Comparison of ENCODE assay signal across 1 fruit fly cellular context in genomic region chr3L:9696650-9697526, dm6.
A peak's percentile ranks its signal among the peaks of the same experiment; 100 is the strongest.
TF ChIP-seq lines count a peak whose summit lies in the region.

Prps (minus strand) TSS chr3L:9696700.

TF ChIP-seq in whole organism, embryonic, 481 proteins besides CTCF, POLR2A, EP300 and RAD21 (continued from another document and continues in another):
- TF ChIP-seq CG32767 (GFP tag; IDR thresholded peaks at IDR 0.05; lab: Robert Waterston, UW) (0 out of 2 replicates have a peak, but pooled peaks have one; percentile 39), wor (GFP tag; IDR thresholded peaks at IDR 0.05; lab: Robert Waterston, UW) (no peak), CG30403 (GFP tag; optimal IDR thresholded peaks at IDR 0.05; lab: Kevin White, UChicago) (peak; percentile 75), sr (GFP tag; IDR thresholded peaks at IDR 0.05; lab: Robert Waterston, UW) (peak; percentile 69; the same call in 2 of the 3 replicates), vfl (GFP tag; optimal IDR thresholded peaks at IDR 0.05; lab: Kevin White, UChicago) (peak; percentile 64), CG6854 (GFP tag; optimal IDR thresholded peaks at IDR 0.05; lab: Kevin White, UChicago) (peak; percentile 84), CG13287 (GFP tag; IDR thresholded peaks at IDR 0.05; lab: Robert Waterston, UW; ENCODE audit: partially characterized antibody) (peak; percentile 30; the same call in 1 of the 2 replicates), slbo (GFP tag; IDR thresholded peaks at IDR 0.05; lab: Robert Waterston, UW) (peak; percentile 82), gt (GFP tag; IDR thresholded peaks at IDR 0.05; lab: Robert Waterston, UW) (no peak; the same call in 1 of the 2 replicates), wdn (GFP tag; IDR thresholded peaks at IDR 0.05; lab: Robert Waterston, UW) (peak; percentile 48; the same call in 1 of the 2 replicates), klu (GFP tag; IDR thresholded peaks at IDR 0.05; lab: Robert Waterston, UW) (no peak), mirr (GFP tag; optimal IDR thresholded peaks at IDR 0.05; lab: Kevin White, UChicago) (peak; percentile 83), CG15479 (GFP tag; optimal IDR thresholded peaks at IDR 0.05; lab: Kevin White, UChicago) (no peak), lmd (GFP tag; IDR thresholded peaks at IDR 0.05; lab: Robert Waterston, UW) (peak; percentile 80), Rx (GFP tag; IDR thresholded peaks at IDR 0.05; lab: Robert Waterston, UW) (peak; percentile 66), CG14050 (GFP tag; IDR thresholded peaks at IDR 0.05; lab: Robert Waterston, UW) (peak; percentile 71), pros (GFP tag; optimal IDR thresholded peaks at IDR 0.05; lab: Kevin White, UChicago) (peak; percentile 61), pnt (GFP tag; optimal IDR thresholded peaks at IDR 0.05; lab: Kevin White, UChicago) (peak; percentile 74), Doc2 (GFP tag; IDR thresholded peaks at IDR 0.05; lab: Robert Waterston, UW) (no peak), Doc3 (GFP tag; IDR thresholded peaks at IDR 0.05; lab: Robert Waterston, UW; ENCODE audit: partially characterized antibody) (0 out of 3 replicates have a peak, but pooled peaks have one; percentile 32), al (GFP tag; IDR thresholded peaks at IDR 0.05; lab: Robert Waterston, UW) (peak; percentile 64; the same call in 1 of the 2 replicates), z (GFP tag; IDR thresholded peaks at IDR 0.05; lab: Robert Waterston, UW) (no peak), Hand (GFP tag; optimal IDR thresholded peaks at IDR 0.05; lab: Kevin White, UChicago) (peak; percentile 82), bcd (GFP tag; optimal IDR thresholded peaks at IDR 0.05; lab: Kevin White, UChicago) (peak; percentile 68), CG31224 (GFP tag; IDR thresholded peaks at IDR 0.05; lab: Robert Waterston, UW) (peak; percentile 72), CG5180 (GFP tag; optimal IDR thresholded peaks at IDR 0.05; lab: Kevin White, UChicago) (peak; percentile 25), ssp (GFP tag; IDR thresholded peaks at IDR 0.05; lab: Robert Waterston, UW) (peak; percentile 52), ems (GFP tag; optimal IDR thresholded peaks at IDR 0.05; lab: Kevin White, UChicago) (peak; percentile 81), ERR (GFP tag; optimal IDR thresholded peaks at IDR 0.05; lab: Kevin White, UChicago) (peak; percentile 72), CG15514 (GFP tag; optimal IDR thresholded peaks at IDR 0.05; lab: Kevin White, UChicago) (peak; percentile 74), CG16863 (GFP tag; optimal IDR thresholded peaks at IDR 0.05; lab: Kevin White, UChicago) (peak; percentile 70), luna (GFP tag; optimal IDR thresholded peaks at IDR 0.05; lab: Kevin White, UChicago) (peak; percentile 48), CG32772 (GFP tag; IDR thresholded peaks at IDR 0.05; lab: Robert Waterston, UW) (peak; percentile 57), CG6175 (GFP tag; IDR thresholded peaks at IDR 0.05; lab: Robert Waterston, UW) (peak; percentile 77; the same call in 2 of the 3 replicates), PHDP (tag; optimal IDR thresholded peaks at IDR 0.05; lab: Kevin White, UChicago) (peak; percentile 82), otp (GFP tag; IDR thresholded peaks at IDR 0.05; lab: Robert Waterston, UW) (peak; percentile 72; the same call in 2 of the 3 replicates), CG17385 (GFP tag; optimal IDR thresholded peaks at IDR 0.05; lab: Kevin White, UChicago) (peak; percentile 75), CG15696 (tag; optimal IDR thresholded peaks at IDR 0.05; lab: Kevin White, UChicago) (no peak), HmgZ (tag; optimal IDR thresholded peaks at IDR 0.05; lab: Kevin White, UChicago) (peak; percentile 79), HmgD (GFP tag; optimal IDR thresholded peaks at IDR 0.05; lab: Kevin White, UChicago) (no peak), Rfx (GFP tag; IDR thresholded peaks at IDR 0.05; lab: Robert Waterston, UW) (peak; percentile 91), HLH54F (GFP tag; optimal IDR thresholded peaks at IDR 0.05; lab: Kevin White, UChicago) (peak; percentile 49), hkb (optimal IDR thresholded peaks at IDR 0.05; lab: Kevin White, UChicago) (no peak), hkb (GFP tag; IDR thresholded peaks at IDR 0.05; lab: Robert Waterston, UW) (peak; percentile 85), rib (GFP tag; IDR thresholded peaks at IDR 0.05; lab: Robert Waterston, UW) (peak; percentile 65; the same call in 1 of the 2 replicates), CG33557 (GFP tag; optimal IDR thresholded peaks at IDR 0.05; lab: Kevin White, UChicago) (peak; percentile 16), CrebB (tag; optimal IDR thresholded peaks at IDR 0.05; lab: Kevin White, UChicago) (peak; percentile 84), Meics (GFP tag; optimal IDR thresholded peaks at IDR 0.05; lab: Kevin White, UChicago) (peak; percentile 85), CG7987 (GFP tag; optimal IDR thresholded peaks at IDR 0.05; lab: Kevin White, UChicago) (peak; percentile 67), Trl (optimal IDR thresholded peaks at IDR 0.05; lab: Kevin White, UChicago) (peak; percentile 76 to 97), Trl (GFP tag; optimal IDR thresholded peaks at IDR 0.05; lab: Kevin White, UChicago) (peak; percentile 85), CG11695 (GFP tag; IDR thresholded peaks at IDR 0.05; lab: Robert Waterston, UW) (peak; percentile 79), zfh1 (GFP tag; IDR thresholded peaks at IDR 0.05; lab: Robert Waterston, UW) (peak; percentile 92), GATAe (GFP tag; conservative IDR thresholded peaks at IDR 0.05; lab: Robert Waterston, UW) (peak; percentile 49; the same call in 1 of the 2 replicates), Hey (tag; optimal IDR thresholded peaks at IDR 0.05; lab: Kevin White, UChicago) (peak; percentile 59), cwo (GFP tag; optimal IDR thresholded peaks at IDR 0.05; lab: Kevin White, UChicago) (peak; percentile 99), CG43689 (GFP tag; IDR thresholded peaks at IDR 0.05; lab: Robert Waterston, UW) (no peak), odd (GFP tag; optimal IDR thresholded peaks at IDR 0.05; lab: Kevin White, UChicago) (peak; percentile 65), wek (GFP tag; optimal IDR thresholded peaks at IDR 0.05; lab: Kevin White, UChicago) (peak; percentile 42), CG1233 (GFP tag; optimal IDR thresholded peaks at IDR 0.05; lab: Kevin White, UChicago) (peak; percentile 63), Tbp (GFP tag; optimal IDR thresholded peaks at IDR 0.05; lab: Kevin White, UChicago) (no peak), eyg (GFP tag; optimal IDR thresholded peaks at IDR 0.05; lab: Kevin White, UChicago) (peak; percentile 20), insv (GFP tag; optimal IDR thresholded peaks at IDR 0.05; lab: Kevin White, UChicago) (no peak), CG14710 (tag; optimal IDR thresholded peaks at IDR 0.05; lab: Kevin White, UChicago) (peak; percentile 34), CG17328 (GFP tag; IDR thresholded peaks at IDR 0.05; lab: Robert Waterston, UW) (peak; percentile 75), ken (GFP tag; IDR thresholded peaks at IDR 0.05; lab: Robert Waterston, UW) (peak; percentile 83), dm (GFP tag; optimal IDR thresholded peaks at IDR 0.05; lab: Kevin White, UChicago) (peak; percentile 38), repo (GFP tag; optimal IDR thresholded peaks at IDR 0.05; lab: Kevin White, UChicago) (peak; percentile 75), CG18262 (tag; optimal IDR thresholded peaks at IDR 0.05; lab: Kevin White, UChicago) (peak; percentile 71), CG11723 (GFP tag; optimal IDR thresholded peaks at IDR 0.05; lab: Kevin White, UChicago) (peak; percentile 42), BtbVII (GFP tag; optimal IDR thresholded peaks at IDR 0.05; lab: Kevin White, UChicago) (peak; percentile 77), CG1024 (GFP tag; IDR thresholded peaks at IDR 0.05; lab: Robert Waterston, UW) (peak; percentile 74; the same call in 1 of the 2 replicates), CG6272 (GFP tag; IDR thresholded peaks at IDR 0.05; lab: Robert Waterston, UW) (peak; percentile 46; the same call in 1 of the 2 replicates), gsb (GFP tag; IDR thresholded peaks at IDR 0.05; lab: Robert Waterston, UW) (peak; percentile 40; the same call in 1 of the 2 replicates), Gug (GFP tag; IDR thresholded peaks at IDR 0.05; lab: Robert Waterston, UW) (peak; percentile 78), CG4617 (GFP tag; optimal IDR thresholded peaks at IDR 0.05; lab: Kevin White, UChicago; ENCODE audit: borderline replicate concordance) (peak; percentile 17), CG31388 (GFP tag; optimal IDR thresholded peaks at IDR 0.05; lab: Kevin White, UChicago) (no peak), gce (GFP tag; IDR thresholded peaks at IDR 0.05; lab: Robert Waterston, UW) (peak; percentile 71; the same call in 1 of the 3 replicates), fru (optimal IDR thresholded peaks at IDR 0.05; lab: Kevin White, UChicago) (no peak), kay (GFP tag; optimal IDR thresholded peaks at IDR 0.05; lab: Kevin White, UChicago) (peak; percentile 75), Deaf1 (tag; optimal IDR thresholded peaks at IDR 0.05; lab: Kevin White, UChicago) (peak; percentile 54), TFAM (GFP tag; optimal IDR thresholded peaks at IDR 0.05; lab: Kevin White, UChicago) (no peak), CG17359 (tag; optimal IDR thresholded peaks at IDR 0.05; lab: Kevin White, UChicago) (peak; percentile 82), Ets97D (GFP tag; optimal IDR thresholded peaks at IDR 0.05; lab: Kevin White, UChicago) (peak; percentile 41), gcm2 (GFP tag; optimal IDR thresholded peaks at IDR 0.05; lab: Kevin White, UChicago) (peak; percentile 49), ind (GFP tag; optimal IDR thresholded peaks at IDR 0.05; lab: Kevin White, UChicago) (peak; percentile 83), CG17912 (GFP tag; optimal IDR thresholded peaks at IDR 0.05; lab: Kevin White, UChicago) (no peak), Awh (GFP tag; IDR thresholded peaks at IDR 0.05; lab: Robert Waterston, UW) (peak; percentile 82), stc (GFP tag; IDR thresholded peaks at IDR 0.05; lab: Robert Waterston, UW) (peak; percentile 79), caup (GFP tag; optimal IDR thresholded peaks at IDR 0.05; lab: Kevin White, UChicago; ENCODE audit: severe bottlenecking) (peak; percentile 80), ro (GFP tag; IDR thresholded peaks at IDR 0.05; lab: Robert Waterston, UW) (peak; percentile 50; the same call in 1 of the 2 replicates), Fer2 (tag; optimal IDR thresholded peaks at IDR 0.05; lab: Kevin White, UChicago) (peak; percentile 5), CG9876 (GFP tag; optimal IDR thresholded peaks at IDR 0.05; lab: Kevin White, UChicago) (peak; percentile 35), CG34224 (GFP tag; IDR thresholded peaks at IDR 0.05; lab: Robert Waterston, UW; ENCODE audit: partially characterized antibody) (peak; percentile 31; the same call in 1 of the 3 replicates), Sox100B (GFP tag; optimal IDR thresholded peaks at IDR 0.05; lab: Kevin White, UChicago) (peak; percentile 44), Lpt (GFP tag; optimal IDR thresholded peaks at IDR 0.05; lab: Kevin White, UChicago) (no peak), CG12942 (GFP tag; optimal IDR thresholded peaks at IDR 0.05; lab: Kevin White, UChicago) (peak; percentile 67), bbx (GFP tag; IDR thresholded peaks at IDR 0.05; lab: Robert Waterston, UW; ENCODE audit: partially characterized antibody) (no peak), HLHmδ (GFP tag; optimal IDR thresholded peaks at IDR 0.05; lab: Kevin White, UChicago) (no peak), Opbp (GFP tag; IDR thresholded peaks at IDR 0.05; lab: Robert Waterston, UW; ENCODE audit: partially characterized antibody) (no peak), ap (GFP tag; IDR thresholded peaks at IDR 0.05; lab: Robert Waterston, UW) (peak; percentile 51; the same call in 1 of the 2 replicates), CG10654 (GFP tag; optimal IDR thresholded peaks at IDR 0.05; lab: Kevin White, UChicago) (peak; percentile 75), CG34376 (GFP tag; optimal IDR thresholded peaks at IDR 0.05; lab: Kevin White, UChicago) (peak; percentile 79), CG7839 (tag; optimal IDR thresholded peaks at IDR 0.05; lab: Kevin White, UChicago) (peak; percentile 76), scrt (GFP tag; optimal IDR thresholded peaks at IDR 0.05; lab: Kevin White, UChicago) (peak; percentile 70), CG17186 (GFP tag; optimal IDR thresholded peaks at IDR 0.05; lab: Kevin White, UChicago) (no peak), CG3847 (GFP tag; IDR thresholded peaks at IDR 0.05; lab: Robert Waterston, UW) (peak; percentile 60), ab (GFP tag; optimal IDR thresholded peaks at IDR 0.05; lab: Kevin White, UChicago) (no peak), MBD-R2 (GFP tag; IDR thresholded peaks at IDR 0.05; lab: Robert Waterston, UW) (peak; percentile 51; the same call in 1 of the 2 replicates), org-1 (GFP tag; optimal IDR thresholded peaks at IDR 0.05; lab: Kevin White, UChicago) (peak; percentile 74), mld (GFP tag; IDR thresholded peaks at IDR 0.05; lab: Robert Waterston, UW; ENCODE audit: partially characterized antibody) (no peak), CG15269 (tag; optimal IDR thresholded peaks at IDR 0.05; lab: Kevin White, UChicago) (peak; percentile 77), CG15073 (GFP tag; optimal IDR thresholded peaks at IDR 0.05; lab: Kevin White, UChicago) (no peak), Nf-YB (GFP tag; optimal IDR thresholded peaks at IDR 0.05; lab: Kevin White, UChicago) (peak; percentile 7), lab (GFP tag; optimal IDR thresholded peaks at IDR 0.05; lab: Kevin White, UChicago) (peak; percentile 93), ash1 (GFP tag; optimal IDR thresholded peaks at IDR 0.05; lab: Kevin White, UChicago) (peak; percentile 16), CG4328 (GFP tag; optimal IDR thresholded peaks at IDR 0.05; lab: Kevin White, UChicago) (peak; percentile 51), CG17802 (tag; optimal IDR thresholded peaks at IDR 0.05; lab: Kevin White, UChicago) (peak; percentile 36), D19B (GFP tag; optimal IDR thresholded peaks at IDR 0.05; lab: Kevin White, UChicago) (peak; percentile 95), ttk (GFP tag; IDR thresholded peaks at IDR 0.05; lab: Robert Waterston, UW) (peak; percentile 81), onecut (GFP tag; IDR thresholded peaks at IDR 0.05; lab: Robert Waterston, UW) (peak; percentile 79), sug (tag; optimal IDR thresholded peaks at IDR 0.05; lab: Kevin White, UChicago) (peak; percentile 68), CG2116 (GFP tag; optimal IDR thresholded peaks at IDR 0.05; lab: Kevin White, UChicago) (no peak), Sox102F (GFP tag; optimal IDR thresholded peaks at IDR 0.05; lab: Kevin White, UChicago) (peak; percentile 62), Fer1 (GFP tag; optimal IDR thresholded peaks at IDR 0.05; lab: Kevin White, UChicago) (peak; percentile 83), CG3995 (GFP tag; optimal IDR thresholded peaks at IDR 0.05; lab: Kevin White, UChicago) (no peak), Chrac-16 (GFP tag; optimal IDR thresholded peaks at IDR 0.05; lab: Kevin White, UChicago) (peak; percentile 63), crp (GFP tag; optimal IDR thresholded peaks at IDR 0.05; lab: Kevin White, UChicago) (peak in 1 of 2 experiments; percentile 7)
